Fruit fly (Drosophila melanogaster) whole organism, embryonic: ENCODE measurements around the gene CG14054.
A peak's percentile ranks its signal among the peaks of the same experiment; 100 is the strongest.

Source experiments
- B-H2 ChIP-seq: fragments of 200-800 bp; sonication (Bioruptor generic); optimal IDR thresholded peaks from 2 replicates; lab custom pipeline; 2018; ENCODE audit warnings: missing biosample characterization, mild to moderate bottlenecking, missing genetic modification characterization
- Bdp1 ChIP-seq: fragments of 200-800 bp; sonication (Bioruptor generic); optimal IDR thresholded peaks from 3 replicates; lab custom pipeline; 2016; ENCODE audit warnings: missing biosample characterization, missing genetic modification characterization
- Bgb ChIP-seq: fragments of 200-800 bp; sonication (Bioruptor generic); IDR thresholded peaks from 2 replicates; pipeline ENCODE4 v1.3.6; 2022; ENCODE audit warnings: missing biosample characterization, missing genetic modification characterization; ENCODE audit not compliant: partially characterized antibody
- CG10209 ChIP-seq: fragments of 200-800 bp; sonication (Bioruptor generic); optimal IDR thresholded peaks from 3 replicates; lab custom pipeline; 2017; ENCODE audit warnings: missing biosample characterization, mild to moderate bottlenecking, missing genetic modification characterization, missing genetic modification reagents
- CG10543 ChIP-seq: fragments of 200-800 bp; sonication (Bioruptor generic); optimal IDR thresholded peaks from 3 replicates; lab custom pipeline; 2017; ENCODE audit warnings: missing biosample characterization, mild to moderate bottlenecking, missing genetic modification characterization, moderate library complexity
- CG10959 ChIP-seq: fragments of 200-800 bp; sonication (Bioruptor generic); IDR thresholded peaks from 2 replicates; pipeline ENCODE4 v1.3.6; 2022; ENCODE audit warnings: missing biosample characterization, missing genetic modification characterization
- CG11093 ChIP-seq: fragments of 200-800 bp; sonication (Bioruptor generic); IDR thresholded peaks from 3 replicates; pipeline ENCODE4 v1.3.6; 2022; ENCODE audit warnings: missing biosample characterization, missing genetic modification characterization
- CG1233 ChIP-seq: fragments of 200-800 bp; sonication (Bioruptor generic); optimal IDR thresholded peaks from 4 replicates; lab custom pipeline; 2018; ENCODE audit warnings: missing biosample characterization, mild to moderate bottlenecking, missing genetic modification characterization
- CG13775 ChIP-seq: fragments of 200-800 bp; sonication (Bioruptor generic); optimal IDR thresholded peaks from 3 replicates; lab custom pipeline; 2017; ENCODE audit warnings: missing biosample characterization, mild to moderate bottlenecking, missing genetic modification characterization
- CG13894 ChIP-seq: fragments of 200-800 bp; sonication (Bioruptor generic); optimal IDR thresholded peaks from 3 replicates; lab custom pipeline; 2018; ENCODE audit warnings: missing biosample characterization, mild to moderate bottlenecking, missing genetic modification characterization, moderate library complexity
- CG14441 ChIP-seq: fragments of 200-800 bp; sonication (Bioruptor generic); IDR thresholded peaks from 2 replicates; pipeline ENCODE4 v1.3.6; 2022; ENCODE audit warnings: missing biosample characterization, missing genetic modification characterization
- CG17802 ChIP-seq: fragments of 200-800 bp; sonication (Bioruptor generic); optimal IDR thresholded peaks from 2 replicates; lab custom pipeline; 2018; ENCODE audit warnings: missing biosample characterization, mild to moderate bottlenecking, missing genetic modification characterization, moderate library complexity
- CG18619 ChIP-seq: fragments of 200-800 bp; sonication (Bioruptor generic); optimal IDR thresholded peaks from 3 replicates; lab custom pipeline; 2017; ENCODE audit warnings: missing biosample characterization, mild to moderate bottlenecking, missing genetic modification characterization
- CG18764 ChIP-seq: fragments of 200-800 bp; sonication (Bioruptor generic); optimal IDR thresholded peaks from 3 replicates; lab custom pipeline; 2016; ENCODE audit warnings: missing biosample characterization, missing genetic modification characterization
- CG2129 ChIP-seq: fragments of 200-800 bp; sonication (Bioruptor generic); IDR thresholded peaks from 2 replicates; pipeline ENCODE4 v1.3.6; 2022; ENCODE audit warnings: missing biosample characterization, missing genetic modification characterization; ENCODE audit not compliant: partially characterized antibody
- CG31365 ChIP-seq: fragments of 200-800 bp; sonication (Bioruptor generic); optimal IDR thresholded peaks from 2 replicates; lab custom pipeline; 2018; ENCODE audit warnings: missing biosample characterization, mild to moderate bottlenecking, missing genetic modification characterization
- CG32532 ChIP-seq: fragments of 200-800 bp; sonication (Bioruptor generic); IDR thresholded peaks from 2 replicates; pipeline ENCODE4 v1.3.6; 2022; ENCODE audit warnings: missing biosample characterization, missing genetic modification characterization
- CG3847 ChIP-seq: fragments of 200-800 bp; sonication (Bioruptor generic); IDR thresholded peaks from 2 replicates; pipeline ENCODE4 v1.3.6; 2022; ENCODE audit warnings: missing biosample characterization, missing genetic modification characterization
- CG7357 ChIP-seq: fragments of 200-800 bp; sonication (Bioruptor generic); IDR thresholded peaks from 3 replicates; pipeline ENCODE4 v1.3.6; 2022; ENCODE audit warnings: missing biosample characterization, missing genetic modification characterization
- CG7963 ChIP-seq: fragments of 200-800 bp; sonication (Bioruptor generic); IDR thresholded peaks from 3 replicates; pipeline ENCODE4 v1.3.6; 2022; ENCODE audit warnings: missing biosample characterization, missing genetic modification characterization; ENCODE audit not compliant: partially characterized antibody
- CG8478 ChIP-seq: fragments of >200 bp; optimal IDR thresholded peaks from 2 replicates; lab custom pipeline; 2018
- D19A ChIP-seq: fragments of 200-800 bp; optimal IDR thresholded peaks from 3 replicates; lab custom pipeline; 2019; ENCODE audit warnings: missing biosample characterization, mild to moderate bottlenecking, missing genetic modification characterization, moderate library complexity
- Dfd ChIP-seq, 2 experiments: fragments of >200 bp; optimal IDR thresholded peaks; 2 replicates each; lab custom pipeline; 2017; ENCODE audit warnings: missing biosample characterization in 2 of 2, missing genetic modification characterization in 2 of 2
- Dref ChIP-seq: fragments of 200-800 bp; sonication (Bioruptor generic); IDR thresholded peaks from 2 replicates; pipeline ENCODE4 v1.3.6; 2022; ENCODE audit warnings: missing biosample characterization, missing genetic modification characterization
- MESR4 ChIP-seq: fragments of 200-800 bp; sonication (Bioruptor generic); optimal IDR thresholded peaks from 2 replicates; lab custom pipeline; 2018; ENCODE audit warnings: missing biosample characterization, mild to moderate bottlenecking, missing genetic modification characterization, moderate library complexity
- NfI ChIP-seq: fragments of 200-800 bp; sonication (Bioruptor generic); optimal IDR thresholded peaks from 3 replicates; lab custom pipeline; 2018; ENCODE audit warnings: missing biosample characterization, mild to moderate bottlenecking, missing genetic modification characterization, moderate library complexity
- Oaz ChIP-seq: fragments of 200-800 bp; sonication (Bioruptor generic); IDR thresholded peaks from 2 replicates; pipeline ENCODE4 v1.3.6; 2022; ENCODE audit warnings: missing biosample characterization, missing genetic modification characterization
- Poxn ChIP-seq: fragments of 200-800 bp; sonication (Bioruptor generic); IDR thresholded peaks from 2 replicates; pipeline ENCODE4 v1.3.6; 2022; ENCODE audit warnings: missing biosample characterization, missing genetic modification characterization
- Rfx ChIP-seq: fragments of 200-800 bp; sonication (Bioruptor generic); IDR thresholded peaks from 2 replicates; pipeline ENCODE4 v1.3.6; 2022; ENCODE audit warnings: missing biosample characterization, missing genetic modification characterization
- Sin3A ChIP-seq: fragments of >200 bp; optimal IDR thresholded peaks from 2 replicates; lab custom pipeline; 2018
- Taf1 ChIP-seq: fragments of 200-800 bp; sonication (Bioruptor generic); IDR thresholded peaks from 2 replicates; pipeline ENCODE4 v1.3.6; 2022; ENCODE audit warnings: missing biosample characterization, missing genetic modification characterization
- Trl ChIP-seq, 3 experiments: fragments of >200 bp in 2 of 3; fragments of 200-800 bp in 1 of 3; sonication (Bioruptor generic) in 1 of 3; optimal IDR thresholded peaks; 2 replicates in 1 of 3; 3 replicates in 2 of 3; lab custom pipeline; 2016 to 2017; ENCODE audit warnings: missing biosample characterization in 1 of 3, missing genetic modification characterization in 1 of 3
- Xrp1 ChIP-seq: fragments of 200-800 bp; sonication (Bioruptor generic); IDR thresholded peaks from 2 replicates; pipeline ENCODE4 v1.3.6; 2022; ENCODE audit warnings: missing biosample characterization, missing genetic modification characterization
- al ChIP-seq: fragments of 200-800 bp; sonication (Bioruptor generic); IDR thresholded peaks from 2 replicates; pipeline ENCODE4 v1.3.6; 2022; ENCODE audit warnings: missing biosample characterization, missing genetic modification characterization
- ara ChIP-seq: fragments of 200-800 bp; sonication (Bioruptor generic); IDR thresholded peaks from 2 replicates; pipeline ENCODE4 v1.3.6; 2022; ENCODE audit warnings: missing biosample characterization, missing genetic modification characterization
- chif ChIP-seq, 2 experiments: fragments of 200-800 bp; sonication (Bioruptor generic); optimal IDR thresholded peaks; 3 replicates each; lab custom pipeline; 2016; ENCODE audit warnings: missing biosample characterization in 2 of 2, missing genetic modification characterization in 2 of 2
- ci ChIP-seq: fragments of 200-800 bp; sonication (Bioruptor generic); IDR thresholded peaks from 3 replicates; pipeline ENCODE4 v1.3.6; 2022; ENCODE audit warnings: missing biosample characterization, missing genetic modification characterization
- fu2 ChIP-seq: fragments of 200-800 bp; sonication (Bioruptor generic); optimal IDR thresholded peaks from 2 replicates; lab custom pipeline; 2016; ENCODE audit warnings: missing biosample characterization, missing genetic modification characterization
- gfzf ChIP-seq: fragments of 200-800 bp; sonication (Bioruptor generic); optimal IDR thresholded peaks from 2 replicates; lab custom pipeline; 2016; ENCODE audit warnings: missing biosample characterization, mild to moderate bottlenecking, missing genetic modification characterization, moderate library complexity
- lbe ChIP-seq: fragments of 200-800 bp; sonication (Bioruptor generic); optimal IDR thresholded peaks from 2 replicates; lab custom pipeline; 2016; ENCODE audit warnings: missing biosample characterization, mild to moderate bottlenecking, missing genetic modification characterization
- lmd ChIP-seq: fragments of 200-800 bp; sonication (Bioruptor generic); IDR thresholded peaks from 2 replicates; pipeline ENCODE4 v1.3.6; 2022; ENCODE audit warnings: missing biosample characterization, missing genetic modification characterization
- mam ChIP-seq: fragments of 200-800 bp; sonication (Bioruptor generic); optimal IDR thresholded peaks from 3 replicates; lab custom pipeline; 2016; ENCODE audit warnings: missing biosample characterization, missing genetic modification characterization
- otp ChIP-seq: fragments of 200-800 bp; sonication (Bioruptor generic); IDR thresholded peaks from 3 replicates; pipeline ENCODE4, ENCODE4 v1.3.6; 2022; ENCODE audit warnings: missing biosample characterization, missing genetic modification characterization
- pho ChIP-seq: fragments of 200-800 bp; sonication (Bioruptor generic); optimal IDR thresholded peaks from 2 replicates; lab custom pipeline; 2016; ENCODE audit warnings: missing biosample characterization, missing genetic modification characterization
- rib ChIP-seq: fragments of 200-800 bp; sonication (Bioruptor generic); IDR thresholded peaks from 2 replicates; pipeline ENCODE4 v1.3.6; 2022; ENCODE audit warnings: missing biosample characterization, missing genetic modification characterization
- sd ChIP-seq: fragments of 200-800 bp; sonication (Bioruptor generic); optimal IDR thresholded peaks from 3 replicates; lab custom pipeline; 2018; ENCODE audit warnings: missing biosample characterization, mild to moderate bottlenecking, missing genetic modification characterization, moderate library complexity
- sens-2 ChIP-seq: fragments of 200-800 bp; sonication (Bioruptor generic); IDR thresholded peaks from 2 replicates; pipeline ENCODE4 v1.3.6; 2022; ENCODE audit warnings: missing biosample characterization, missing genetic modification characterization
- stc ChIP-seq: fragments of 200-800 bp; sonication (Bioruptor generic); IDR thresholded peaks from 2 replicates; pipeline ENCODE4 v1.3.6; 2022; ENCODE audit warnings: missing biosample characterization, missing genetic modification characterization
- trh ChIP-seq: fragments of 200-800 bp; sonication (Bioruptor generic); optimal IDR thresholded peaks from 2 replicates; lab custom pipeline; 2016; ENCODE audit warnings: missing biosample characterization, missing genetic modification characterization
- tup ChIP-seq: fragments of 200-800 bp; sonication (Bioruptor generic); optimal IDR thresholded peaks from 2 replicates; lab custom pipeline; 2016; ENCODE audit warnings: missing biosample characterization, mild to moderate bottlenecking, missing genetic modification characterization, moderate library complexity

The CG14054 gene

DNA sequence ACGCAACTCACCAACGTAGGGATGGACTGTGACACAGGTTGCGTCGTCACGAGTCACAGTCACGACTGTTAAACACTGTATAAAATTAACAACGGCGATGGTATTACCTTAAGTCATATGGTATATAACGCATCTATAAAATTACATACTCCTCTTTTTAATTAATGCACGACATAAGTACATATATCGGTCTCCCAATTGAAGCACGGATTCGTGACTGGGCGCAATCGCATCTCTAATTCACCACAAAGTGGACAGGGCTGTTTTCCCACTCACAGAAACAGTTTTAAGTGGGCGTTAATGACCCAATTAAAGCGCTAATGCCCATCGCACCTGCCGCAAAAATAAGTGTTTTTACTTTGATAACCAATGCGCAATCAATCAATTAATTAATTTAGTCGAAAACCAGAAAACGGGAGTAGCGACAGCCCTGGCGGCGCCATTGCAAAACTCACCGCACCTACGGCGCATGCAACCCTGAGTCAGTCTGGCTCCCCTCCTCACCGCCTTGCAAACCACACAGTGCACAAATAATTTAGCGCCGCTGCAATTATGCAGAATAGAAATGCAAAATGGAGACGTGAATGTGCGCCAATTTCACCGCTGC, 24.7 kb downstream of the CG14054 start, which contains the start of gene CG4313 (continued):
- TF ChIP-seq Trl (optimal IDR thresholded peaks at IDR 0.05; lab: Kevin White, UChicago) (no peak), Trl (GFP tag; optimal IDR thresholded peaks at IDR 0.05; lab: Kevin White, UChicago) (peak; percentile 79), CG13775 (GFP tag; lab: Kevin White, UChicago) (peak; percentile 63), ci (peak; percentile 49; the same call in 1 of the 3 replicates), otp (GFP tag; lab: Robert Waterston, UW) (no peak), CG18619 (peak; percentile 60), chif (GFP tag; optimal IDR thresholded peaks at IDR 0.05; lab: Kevin White, UChicago) (peak; percentile 60 to 62), lbe (peak; percentile 55), Sin3A (lab: Kevin White, UChicago) (peak; percentile 75), CG31365 (tag; lab: Kevin White, UChicago) (no peak), CG18764 (GFP tag; lab: Kevin White, UChicago) (peak; percentile 12), Dref (GFP tag; lab: Robert Waterston, UW) (no peak), CG14441 (GFP tag; lab: Robert Waterston, UW) (peak; percentile 48; the same call in 1 of the 2 replicates), Poxn (GFP tag; lab: Robert Waterston, UW) (no peak), CG17802 (peak; percentile 1), Bgb (GFP tag; lab: Robert Waterston, UW) (peak; percentile 69), CG13894 (tag; lab: Kevin White, UChicago) (peak; percentile 60), trh (GFP tag; lab: Kevin White, UChicago) (no peak), Dfd (GFP tag; optimal IDR thresholded peaks at IDR 0.05; lab: Kevin White, UChicago) (no peak), CG32532 (peak; percentile 77), tup (peak; percentile 32), Xrp1 (GFP tag; lab: Robert Waterston, UW) (peak; percentile 67; the same call in 1 of the 2 replicates), CG10209 (GFP tag; lab: Kevin White, UChicago) (peak; percentile 67), Taf1 (GFP tag; lab: Robert Waterston, UW) (peak; percentile 53), pho (peak; percentile 62), sens-2 (GFP tag; lab: Robert Waterston, UW) (no peak), mam (peak; percentile 87), B-H2 (GFP tag; lab: Kevin White, UChicago) (peak; percentile 58), CG1233 (GFP tag; lab: Kevin White, UChicago) (peak; percentile 70), MESR4 (no peak), sd (tag; lab: Kevin White, UChicago) (peak; percentile 4), al (GFP tag; lab: Robert Waterston, UW) (peak; percentile 52; the same call in 1 of the 2 replicates), Bdp1 (GFP tag; lab: Kevin White, UChicago) (peak; percentile 48), CG11093 (GFP tag; lab: Robert Waterston, UW) (no peak), fu2 (peak; percentile 34), CG7357 (GFP tag; lab: Robert Waterston, UW) (peak; percentile 69), stc (GFP tag; lab: Robert Waterston, UW) (no peak), ara (GFP tag; lab: Robert Waterston, UW) (peak; percentile 50; the same call in 1 of the 2 replicates), CG2129 (GFP tag; lab: Robert Waterston, UW) (peak; percentile 88), CG8478 (lab: Kevin White, UChicago) (no peak), CG10543 (peak; percentile 82), gfzf (peak; percentile 22), rib (GFP tag; lab: Robert Waterston, UW) (no peak), CG7963 (GFP tag; lab: Robert Waterston, UW) (peak; percentile 60; the same call in 2 of the 3 replicates), Rfx (GFP tag; lab: Robert Waterston, UW) (peak; percentile 85), lmd (GFP tag; lab: Robert Waterston, UW) (peak; percentile 75; the same call in 1 of the 2 replicates), CG10959 (GFP tag; lab: Robert Waterston, UW) (no peak; the same call in 1 of the 2 replicates), Oaz (GFP tag; lab: Robert Waterston, UW) (peak; percentile 53; the same call in 1 of the 2 replicates), NfI (peak; percentile 58), CG3847 (GFP tag; lab: Robert Waterston, UW) (peak; percentile 84), D19A (peak; percentile 46)
